Fruit fly (Drosophila melanogaster) whole organism, embryonic: ENCODE measurements around the gene yps.

Experiments used
- Abd-B ChIP-seq: fragments of 200-800 bp; sonication (Bioruptor generic); optimal IDR thresholded peaks from 2 replicates; lab custom pipeline; 2018; ENCODE audit warnings: missing biosample characterization, mild to moderate bottlenecking, missing genetic modification characterization, moderate library complexity
- Awh ChIP-seq: fragments of 200-800 bp; sonication (Bioruptor generic); IDR thresholded peaks from 2 replicates; pipeline ENCODE4, ENCODE4 v1.3.6; 2022; ENCODE audit warnings: missing biosample characterization, missing genetic modification characterization
- CG11504 ChIP-seq: fragments of 200-800 bp; sonication (Bioruptor generic); optimal IDR thresholded peaks from 3 replicates; lab custom pipeline; 2019; ENCODE audit warnings: missing biosample characterization, mild to moderate bottlenecking, missing genetic modification characterization, moderate library complexity
- CG11560 ChIP-seq: fragments of 200-800 bp; sonication (Bioruptor generic); IDR thresholded peaks from 3 replicates; pipeline ENCODE4 v1.3.6; 2022; ENCODE audit warnings: missing biosample characterization, missing genetic modification characterization
- CG13894 ChIP-seq: fragments of 200-800 bp; sonication (Bioruptor generic); optimal IDR thresholded peaks from 3 replicates; lab custom pipeline; 2018; ENCODE audit warnings: missing biosample characterization, mild to moderate bottlenecking, missing genetic modification characterization, moderate library complexity
- CG14860 ChIP-seq: fragments of 200-800 bp; sonication (Bioruptor generic); IDR thresholded peaks from 3 replicates; pipeline ENCODE4 v1.3.6; 2022; ENCODE audit warnings: missing biosample characterization, missing genetic modification characterization; ENCODE audit not compliant: partially characterized antibody
- CG15011 ChIP-seq: fragments of 200-800 bp; sonication (Bioruptor generic); optimal IDR thresholded peaks from 3 replicates; lab custom pipeline; 2018; ENCODE audit warnings: missing biosample characterization, mild to moderate bottlenecking, missing genetic modification characterization
- CG15479 ChIP-seq: fragments of 200-800 bp; sonication (Bioruptor generic); optimal IDR thresholded peaks from 3 replicates; lab custom pipeline; 2019; ENCODE audit warnings: missing biosample characterization, mild to moderate bottlenecking, missing genetic modification characterization, moderate library complexity
- CG16813 ChIP-seq: fragments of 200-800 bp; sonication (Bioruptor generic); IDR thresholded peaks from 3 replicates; pipeline ENCODE4 v1.3.6; 2022; ENCODE audit warnings: missing biosample characterization, missing genetic modification characterization; ENCODE audit not compliant: partially characterized antibody
- CG16815 ChIP-seq: fragments of 200-800 bp; sonication (Bioruptor generic); optimal IDR thresholded peaks from 3 replicates; lab custom pipeline; 2017; ENCODE audit warnings: missing biosample characterization, mild to moderate bottlenecking, missing genetic modification characterization
- CG2116 ChIP-seq: fragments of 200-800 bp; sonication (Bioruptor generic); optimal IDR thresholded peaks from 3 replicates; lab custom pipeline; 2018; ENCODE audit warnings: missing biosample characterization, mild to moderate bottlenecking, missing genetic modification characterization
- CG2199 ChIP-seq: fragments of 200-800 bp; sonication (Bioruptor generic); IDR thresholded peaks from 3 replicates; pipeline ENCODE4 v1.3.6; 2022; ENCODE audit warnings: missing biosample characterization, missing genetic modification characterization
- CG32772 ChIP-seq: fragments of 200-800 bp; sonication (Bioruptor generic); IDR thresholded peaks from 2 replicates; pipeline ENCODE4 v1.3.6; 2022; ENCODE audit warnings: missing biosample characterization, missing genetic modification characterization
- CG5180 ChIP-seq: fragments of 200-800 bp; sonication (Bioruptor generic); optimal IDR thresholded peaks from 3 replicates; lab custom pipeline; 2017; ENCODE audit warnings: missing biosample characterization, missing genetic modification characterization, mild to moderate bottlenecking, moderate library complexity, missing genetic modification reagents
- CG6175 ChIP-seq: fragments of 200-800 bp; sonication (Bioruptor generic); IDR thresholded peaks from 3 replicates; pipeline ENCODE4 v1.3.6; 2022; ENCODE audit warnings: missing biosample characterization, missing genetic modification characterization
- CG6813 ChIP-seq: fragments of 200-800 bp; sonication (Bioruptor generic); optimal IDR thresholded peaks from 2 replicates; lab custom pipeline; 2017; ENCODE audit warnings: missing biosample characterization, missing genetic modification characterization, mild to moderate bottlenecking, moderate library complexity, missing genetic modification reagents
- CG6854 ChIP-seq: fragments of 200-800 bp; sonication (Bioruptor generic); optimal IDR thresholded peaks from 3 replicates; lab custom pipeline; 2017; ENCODE audit warnings: missing biosample characterization, mild to moderate bottlenecking, missing genetic modification characterization
- CG7839 ChIP-seq: fragments of 200-800 bp; sonication (Bioruptor generic); optimal IDR thresholded peaks from 3 replicates; lab custom pipeline; 2018; ENCODE audit warnings: missing biosample characterization, mild to moderate bottlenecking, missing genetic modification characterization, moderate library complexity
- D ChIP-seq, 2 experiments: fragments of 200-800 bp in 1 of 2; fragments of >200 bp in 1 of 2; sonication (Bioruptor generic) in 1 of 2; optimal IDR thresholded peaks; 2 replicates in 1 of 2; 3 replicates in 1 of 2; lab custom pipeline; 2017; ENCODE audit warnings: mild to moderate bottlenecking in 1 of 2, missing biosample characterization in 1 of 2, missing genetic modification characterization in 1 of 2, missing genetic modification reagents in 1 of 2
- Dll ChIP-seq: fragments of 200-800 bp; sonication (Bioruptor generic); IDR thresholded peaks from 4 replicates; pipeline ENCODE4 v1.3.6; 2022; ENCODE audit warnings: missing biosample characterization, missing genetic modification characterization; ENCODE audit not compliant: partially characterized antibody
- Hey ChIP-seq: fragments of 200-800 bp; sonication (Bioruptor generic); optimal IDR thresholded peaks from 3 replicates; lab custom pipeline; 2018; ENCODE audit warnings: missing biosample characterization, mild to moderate bottlenecking, missing genetic modification characterization
- NC2β ChIP-seq: fragments of 200-800 bp; sonication (Bioruptor generic); optimal IDR thresholded peaks from 2 replicates; lab custom pipeline; 2016; ENCODE audit warnings: missing biosample characterization, missing genetic modification characterization
- Ptx1 ChIP-seq: fragments of 200-800 bp; sonication (Bioruptor generic); IDR thresholded peaks from 2 replicates; pipeline ENCODE4 v1.3.6; 2022; ENCODE audit warnings: missing biosample characterization, missing genetic modification characterization
- Six4 ChIP-seq: fragments of 200-800 bp; sonication (Bioruptor generic); optimal IDR thresholded peaks from 2 replicates; lab custom pipeline; 2016; ENCODE audit warnings: missing biosample characterization, missing genetic modification characterization
- Sox100B ChIP-seq: fragments of 200-800 bp; sonication (Bioruptor generic); optimal IDR thresholded peaks from 3 replicates; lab custom pipeline; 2018; ENCODE audit warnings: missing biosample characterization, mild to moderate bottlenecking, missing genetic modification characterization
- Sox102F ChIP-seq: fragments of 200-800 bp; sonication (Bioruptor generic); optimal IDR thresholded peaks from 2 replicates; lab custom pipeline; 2018; ENCODE audit warnings: missing biosample characterization, mild to moderate bottlenecking, missing genetic modification characterization, moderate library complexity
- Xbp1 ChIP-seq: fragments of 200-800 bp; sonication (Bioruptor generic); optimal IDR thresholded peaks from 3 replicates; lab custom pipeline; 2016; ENCODE audit warnings: missing biosample characterization, mild to moderate bottlenecking, missing genetic modification characterization
- bab2 ChIP-seq: fragments of 200-800 bp; sonication (Bioruptor generic); optimal IDR thresholded peaks from 2 replicates; lab custom pipeline; 2016; ENCODE audit warnings: missing biosample characterization, missing genetic modification characterization
- chm ChIP-seq: fragments of 200-800 bp; sonication (Bioruptor generic); IDR thresholded peaks from 2 replicates; pipeline ENCODE4 v1.3.6; 2022; ENCODE audit warnings: missing biosample characterization, missing genetic modification characterization
- dimm ChIP-seq: fragments of 200-800 bp; sonication (Bioruptor generic); IDR thresholded peaks from 2 replicates; pipeline ENCODE4 v1.3.6; 2022; ENCODE audit warnings: missing biosample characterization, missing genetic modification characterization
- dmrt11E ChIP-seq: fragments of 200-800 bp; sonication (Bioruptor generic); optimal IDR thresholded peaks from 3 replicates; lab custom pipeline; 2018; ENCODE audit warnings: missing biosample characterization, mild to moderate bottlenecking, missing genetic modification characterization, moderate library complexity
- fd96Cb ChIP-seq: fragments of 200-800 bp; sonication (Bioruptor generic); optimal IDR thresholded peaks from 2 replicates; lab custom pipeline; 2018; ENCODE audit warnings: missing biosample characterization, mild to moderate bottlenecking, missing genetic modification characterization, moderate library complexity
- gsb-n ChIP-seq: fragments of 200-800 bp; sonication (Bioruptor generic); optimal IDR thresholded peaks from 3 replicates; lab custom pipeline; 2018; ENCODE audit warnings: missing biosample characterization, mild to moderate bottlenecking, missing genetic modification characterization
- kni ChIP-seq: fragments of 200-800 bp; sonication (Bioruptor generic); optimal IDR thresholded peaks from 3 replicates; lab custom pipeline; 2017; ENCODE audit warnings: mild to moderate bottlenecking, missing biosample characterization, missing genetic modification reagents, missing genetic modification characterization
- mld ChIP-seq: fragments of 200-800 bp; sonication (Bioruptor generic); IDR thresholded peaks from 3 replicates; pipeline ENCODE4 v1.3.6; 2022; ENCODE audit warnings: missing biosample characterization, missing genetic modification characterization; ENCODE audit not compliant: partially characterized antibody
- nau ChIP-seq: fragments of 200-800 bp; sonication (Bioruptor generic); optimal IDR thresholded peaks from 3 replicates; lab custom pipeline; 2017; ENCODE audit warnings: missing biosample characterization, mild to moderate bottlenecking, missing genetic modification characterization, missing genetic modification reagents
- pros ChIP-seq: fragments of 200-800 bp; sonication (Bioruptor generic); optimal IDR thresholded peaks from 3 replicates; lab custom pipeline; 2019; ENCODE audit warnings: missing biosample characterization, mild to moderate bottlenecking, missing genetic modification characterization, moderate library complexity
- sc ChIP-seq, 3 experiments: fragments of >200 bp in 2 of 3; fragments of 200-800 bp in 1 of 3; sonication (Bioruptor generic) in 1 of 3; optimal IDR thresholded peaks; 2 replicates in 2 of 3; 3 replicates in 1 of 3; lab custom pipeline; 2017; ENCODE audit warnings: mild to moderate bottlenecking in 1 of 3, missing biosample characterization in 1 of 3, missing genetic modification characterization in 1 of 3, missing genetic modification reagents in 1 of 3
- sd ChIP-seq: fragments of 200-800 bp; sonication (Bioruptor generic); optimal IDR thresholded peaks from 3 replicates; lab custom pipeline; 2018; ENCODE audit warnings: missing biosample characterization, mild to moderate bottlenecking, missing genetic modification characterization, moderate library complexity
- stc ChIP-seq: fragments of 200-800 bp; sonication (Bioruptor generic); IDR thresholded peaks from 2 replicates; pipeline ENCODE4 v1.3.6; 2022; ENCODE audit warnings: missing biosample characterization, missing genetic modification characterization
- tgo ChIP-seq: fragments of 200-800 bp; sonication (Bioruptor generic); IDR thresholded peaks from 3 replicates; pipeline ENCODE4 v1.3.6; 2022; ENCODE audit warnings: missing biosample characterization, missing genetic modification characterization
- tio ChIP-seq: fragments of 200-800 bp; sonication (Bioruptor generic); optimal IDR thresholded peaks from 2 replicates; lab custom pipeline; 2017; ENCODE audit warnings: missing biosample characterization, missing genetic modification characterization, inconsistent platforms
- tll ChIP-seq, 2 experiments: fragments of 200-800 bp in 1 of 2; fragments of >200 bp in 1 of 2; sonication (Bioruptor generic) in 1 of 2; optimal IDR thresholded peaks; 2 replicates each; lab custom pipeline; 2017 to 2019; ENCODE audit warnings: missing biosample characterization in 2 of 2, missing genetic modification characterization in 2 of 2, mild to moderate bottlenecking in 1 of 2, moderate library complexity in 1 of 2
- twi ChIP-seq: fragments of 200-800 bp; optimal IDR thresholded peaks from 2 replicates; lab custom pipeline; 2019; ENCODE audit warnings: missing biosample characterization, mild to moderate bottlenecking, missing genetic modification characterization, moderate library complexity
- vvl ChIP-seq: fragments of 200-800 bp; sonication (Bioruptor generic); IDR thresholded peaks from 2 replicates; pipeline ENCODE4 v1.3.6; 2022; ENCODE audit warnings: missing biosample characterization, missing genetic modification characterization
- zen ChIP-seq: fragments of 200-800 bp; sonication (Bioruptor generic); optimal IDR thresholded peaks from 3 replicates; lab custom pipeline; 2018; ENCODE audit warnings: missing biosample characterization, mild to moderate bottlenecking, missing genetic modification characterization, moderate library complexity

Gene yps

DNA sequence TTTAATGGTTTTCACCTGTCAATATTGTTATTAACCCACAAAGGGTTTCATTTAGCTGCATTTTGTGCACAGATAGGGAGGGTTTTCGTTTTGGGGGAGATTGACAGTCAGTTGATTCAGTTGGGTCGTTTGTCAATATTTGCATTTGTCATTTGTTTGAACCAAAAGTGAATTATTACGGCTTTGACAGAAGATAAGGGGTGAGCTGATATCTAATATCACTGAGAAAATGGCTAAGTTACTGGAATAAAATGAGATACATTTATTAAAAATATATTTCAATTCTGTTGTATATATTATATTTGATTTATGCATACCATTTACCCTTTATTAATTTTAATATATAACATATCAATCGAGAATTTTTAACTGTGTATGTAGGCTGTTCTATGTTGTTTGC is 41.1 kb downstream of the yps start (continued):
- TF ChIP-seq CG16813 (GFP tag; lab: Robert Waterston, UW) (no peak), CG15011 (GFP tag; lab: Kevin White, UChicago) (peak; percentile 44), CG6854 (GFP tag; lab: Kevin White, UChicago) (peak; percentile 66), CG11560 (tag; lab: Robert Waterston, UW) (no peak), Dll (GFP tag; lab: Robert Waterston, UW) (no peak), Ptx1 (peak; percentile 26; the same call in 1 of the 2 replicates), Awh (GFP tag; lab: Robert Waterston, UW) (peak; percentile 59; the same call in 1 of the 2 replicates), CG7839 (peak; percentile 39), tio (GFP tag; lab: Kevin White, UChicago) (peak; percentile 3), CG16815 (no peak), Sox102F (GFP tag; lab: Kevin White, UChicago) (peak; percentile 36), Xbp1 (peak; percentile 15), chm (GFP tag; lab: Robert Waterston, UW) (peak; percentile 66; the same call in 1 of the 2 replicates), sd (no peak), CG6813 (GFP tag; lab: Kevin White, UChicago) (peak; percentile 84), CG11504 (tag; lab: Kevin White, UChicago) (peak; percentile 49), CG5180 (peak; percentile 62), Hey (tag; lab: Kevin White, UChicago) (peak; percentile 17), sc (optimal IDR thresholded peaks at IDR 0.05; lab: Kevin White, UChicago) (no peak), sc (GFP tag; optimal IDR thresholded peaks at IDR 0.05; lab: Kevin White, UChicago) (peak; percentile 70), NC2β (GFP tag; lab: Kevin White, UChicago) (peak; percentile 35), CG2116 (GFP tag; lab: Kevin White, UChicago) (peak; percentile 28), CG32772 (no peak), Six4 (GFP tag; lab: Kevin White, UChicago) (peak; percentile 23), mld (no peak), fd96Cb (tag; lab: Kevin White, UChicago) (peak; percentile 49), tgo (peak; percentile 24; the same call in 2 of the 3 replicates), bab2 (GFP tag; lab: Kevin White, UChicago) (peak; percentile 22), nau (peak; percentile 70)

DNA sequence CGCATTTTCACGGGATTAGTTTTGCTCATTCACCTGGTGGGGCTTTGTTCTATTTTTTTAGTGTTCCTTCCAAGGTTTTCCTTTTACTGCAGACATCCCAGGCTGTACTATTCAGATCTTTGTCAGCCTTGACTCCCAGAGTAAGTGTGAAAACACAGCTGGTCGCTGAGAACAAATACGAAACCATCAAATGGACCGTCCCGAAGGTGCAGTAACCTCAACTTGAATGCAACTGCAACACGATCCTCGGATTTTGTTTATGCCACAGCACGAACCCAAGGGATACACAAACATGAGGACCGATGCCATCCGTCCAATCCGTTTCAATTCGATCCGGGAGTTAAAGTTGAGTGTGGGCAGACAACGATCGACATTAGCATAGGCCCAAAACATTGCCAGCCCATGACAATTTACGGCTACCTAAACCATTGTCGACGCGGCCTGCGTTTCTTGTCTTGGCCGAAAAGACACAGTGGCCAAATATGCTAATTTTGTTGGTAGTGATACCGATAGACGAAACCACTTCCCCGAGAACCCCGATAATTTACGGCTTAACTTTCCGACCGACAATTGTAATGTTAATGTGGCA is 41.8 kb downstream of the yps start:
- TF ChIP-seq Ptx1 (no peak), gsb-n (tag; lab: Kevin White, UChicago) (peak; percentile 16), twi (tag; lab: Kevin White, UChicago) (peak; percentile 34), tll (GFP tag; optimal IDR thresholded peaks at IDR 0.05; lab: Kevin White, UChicago) (peak in 1 of 2 experiments; percentile 96), CG13894 (tag; lab: Kevin White, UChicago) (peak; percentile 31), pros (no peak), dimm (GFP tag; lab: Robert Waterston, UW) (no peak), dmrt11E (tag; lab: Kevin White, UChicago) (peak; percentile 2), CG6175 (GFP tag; lab: Robert Waterston, UW) (no peak), stc (GFP tag; lab: Robert Waterston, UW) (no peak), kni (GFP tag; lab: Kevin White, UChicago) (peak; percentile 33), D (optimal IDR thresholded peaks at IDR 0.05; lab: Kevin White, UChicago) (peak; percentile 70), D (GFP tag; optimal IDR thresholded peaks at IDR 0.05; lab: Kevin White, UChicago) (no peak), CG14860 (GFP tag; lab: Robert Waterston, UW) (no peak), zen (tag; lab: Kevin White, UChicago) (peak; percentile 27), Abd-B (GFP tag; lab: Kevin White, UChicago) (no peak), vvl (GFP tag; lab: Robert Waterston, UW) (peak; percentile 54; the same call in 1 of the 2 replicates), NC2β (GFP tag; lab: Kevin White, UChicago) (no peak), CG15479 (GFP tag; lab: Kevin White, UChicago) (peak; percentile 66), Sox100B (no peak), CG2199 (GFP tag; lab: Robert Waterston, UW) (0 out of 3 replicates have a peak, but pooled peaks have one; percentile 17)
